Fruit fly (Drosophila melanogaster) whole organism, embryonic: ENCODE measurements around the gene CG5639.
A peak's percentile ranks its signal among the peaks of the same experiment; 100 is the strongest.

Experiments
- Aef1 ChIP-seq: fragments of 200-800 bp; sonication (Bioruptor generic); IDR thresholded peaks from 3 replicates; pipeline ENCODE4 v1.3.6; 2022; ENCODE audit warnings: missing biosample characterization, missing genetic modification characterization
- Asciz ChIP-seq: fragments of 200-800 bp; sonication (Bioruptor generic); optimal IDR thresholded peaks from 2 replicates; lab custom pipeline; 2017; ENCODE audit warnings: missing biosample characterization, mild to moderate bottlenecking, missing genetic modification characterization, missing genetic modification reagents
- Atf6 ChIP-seq: fragments of 200-800 bp; sonication (Bioruptor generic); IDR thresholded peaks from 2 replicates; pipeline ENCODE4 v1.3.6; 2022; ENCODE audit warnings: missing biosample characterization, missing genetic modification characterization
- BEAF-32 ChIP-seq: fragments of 200-800 bp; sonication (Bioruptor generic); optimal IDR thresholded peaks from 3 replicates; lab custom pipeline; 2017; ENCODE audit warnings: missing biosample characterization, missing genetic modification characterization, mild to moderate bottlenecking, moderate library complexity, missing genetic modification reagents
- BtbVII ChIP-seq: fragments of 200-800 bp; sonication (Bioruptor generic); optimal IDR thresholded peaks from 3 replicates; lab custom pipeline; 2017; ENCODE audit warnings: missing biosample characterization, mild to moderate bottlenecking, missing genetic modification characterization
- CG13123 ChIP-seq: fragments of 200-800 bp; sonication (Bioruptor generic); optimal IDR thresholded peaks from 2 replicates; lab custom pipeline; 2016; ENCODE audit warnings: missing biosample characterization, missing genetic modification characterization
- CG13775 ChIP-seq: fragments of 200-800 bp; sonication (Bioruptor generic); optimal IDR thresholded peaks from 3 replicates; lab custom pipeline; 2017; ENCODE audit warnings: missing biosample characterization, mild to moderate bottlenecking, missing genetic modification characterization
- CG14014 ChIP-seq: fragments of 200-800 bp; sonication (Bioruptor generic); IDR thresholded peaks from 2 replicates; pipeline ENCODE4 v1.3.6; 2022; ENCODE audit warnings: missing biosample characterization, missing genetic modification characterization
- CG15696 ChIP-seq: fragments of 200-800 bp; sonication (Bioruptor generic); optimal IDR thresholded peaks from 2 replicates; lab custom pipeline; 2019; ENCODE audit warnings: missing biosample characterization, mild to moderate bottlenecking, missing genetic modification characterization, moderate library complexity
- CG16863 ChIP-seq: fragments of 200-800 bp; sonication (Bioruptor generic); optimal IDR thresholded peaks from 3 replicates; lab custom pipeline; 2016; ENCODE audit warnings: missing biosample characterization, missing genetic modification characterization
- CG17186 ChIP-seq: fragments of 200-800 bp; sonication (Bioruptor generic); optimal IDR thresholded peaks from 3 replicates; lab custom pipeline; 2017; ENCODE audit warnings: missing biosample characterization, missing genetic modification reagents, missing genetic modification characterization
- CG17361 ChIP-seq: fragments of 200-800 bp; sonication (Bioruptor generic); IDR thresholded peaks from 3 replicates; pipeline ENCODE4 v1.3.6; 2022; ENCODE audit warnings: missing biosample characterization, missing genetic modification characterization
- CG17829 ChIP-seq: fragments of 200-800 bp; optimal IDR thresholded peaks from 2 replicates; lab custom pipeline; 2019; ENCODE audit warnings: missing biosample characterization, mild to moderate bottlenecking, missing genetic modification characterization, moderate library complexity
- CG18599 ChIP-seq: fragments of 200-800 bp; sonication (Bioruptor generic); optimal IDR thresholded peaks from 3 replicates; lab custom pipeline; 2017; ENCODE audit warnings: missing biosample characterization, missing genetic modification characterization, mild to moderate bottlenecking, moderate library complexity, missing genetic modification reagents
- CG31365 ChIP-seq: fragments of 200-800 bp; sonication (Bioruptor generic); optimal IDR thresholded peaks from 2 replicates; lab custom pipeline; 2018; ENCODE audit warnings: missing biosample characterization, mild to moderate bottlenecking, missing genetic modification characterization
- CG32772 ChIP-seq: fragments of 200-800 bp; sonication (Bioruptor generic); IDR thresholded peaks from 2 replicates; pipeline ENCODE4 v1.3.6; 2022; ENCODE audit warnings: missing biosample characterization, missing genetic modification characterization
- CG3407 ChIP-seq: fragments of 200-800 bp; sonication (Bioruptor generic); optimal IDR thresholded peaks from 2 replicates; lab custom pipeline; 2018; ENCODE audit warnings: missing biosample characterization, mild to moderate bottlenecking, missing genetic modification characterization
- CG4854 ChIP-seq: fragments of 200-800 bp; sonication (Bioruptor generic); optimal IDR thresholded peaks from 2 replicates; lab custom pipeline; 2016; ENCODE audit warnings: missing biosample characterization, missing genetic modification characterization, inconsistent platforms
- CG5180 ChIP-seq: fragments of 200-800 bp; sonication (Bioruptor generic); optimal IDR thresholded peaks from 3 replicates; lab custom pipeline; 2017; ENCODE audit warnings: missing biosample characterization, missing genetic modification characterization, mild to moderate bottlenecking, moderate library complexity, missing genetic modification reagents
- CG7745 ChIP-seq: fragments of 200-800 bp; sonication (Bioruptor generic); optimal IDR thresholded peaks from 2 replicates; lab custom pipeline; 2018; ENCODE audit warnings: missing biosample characterization, mild to moderate bottlenecking, missing genetic modification characterization, moderate library complexity
- CG8281 ChIP-seq: fragments of 200-800 bp; sonication (Bioruptor generic); optimal IDR thresholded peaks from 2 replicates; lab custom pipeline; 2018; ENCODE audit warnings: missing biosample characterization, mild to moderate bottlenecking, missing genetic modification characterization, moderate library complexity
- HLH3B ChIP-seq: fragments of 200-800 bp; sonication (Bioruptor generic); IDR thresholded peaks from 2 replicates; pipeline ENCODE4 v1.3.6; 2022; ENCODE audit warnings: missing biosample characterization, missing genetic modification characterization
- Hmx ChIP-seq: fragments of 200-800 bp; sonication (Bioruptor generic); optimal IDR thresholded peaks from 2 replicates; lab custom pipeline; 2016; ENCODE audit warnings: missing biosample characterization, missing genetic modification characterization
- MESR4 ChIP-seq: fragments of 200-800 bp; sonication (Bioruptor generic); optimal IDR thresholded peaks from 2 replicates; lab custom pipeline; 2018; ENCODE audit warnings: missing biosample characterization, mild to moderate bottlenecking, missing genetic modification characterization, moderate library complexity
- MTF-1 ChIP-seq: fragments of 200-800 bp; sonication (Bioruptor generic); optimal IDR thresholded peaks from 2 replicates; lab custom pipeline; 2018; ENCODE audit warnings: missing biosample characterization, mild to moderate bottlenecking, missing genetic modification characterization, borderline replicate concordance
- Sin3A ChIP-seq: fragments of >200 bp; optimal IDR thresholded peaks from 2 replicates; lab custom pipeline; 2018
- TFAM ChIP-seq: fragments of 200-800 bp; sonication (Bioruptor generic); optimal IDR thresholded peaks from 2 replicates; lab custom pipeline; 2017; ENCODE audit warnings: missing biosample characterization, missing genetic modification characterization, inconsistent platforms
- bcd ChIP-seq: fragments of 200-800 bp; sonication (Bioruptor generic); optimal IDR thresholded peaks from 2 replicates; lab custom pipeline; 2017; ENCODE audit warnings: missing biosample characterization, mild to moderate bottlenecking, missing genetic modification characterization
- cad ChIP-seq: fragments of >200 bp; optimal IDR thresholded peaks from 2 replicates; lab custom pipeline; 2017; ENCODE audit warnings: missing biosample characterization, missing genetic modification characterization
- cato ChIP-seq: fragments of 200-800 bp; sonication (Bioruptor generic); optimal IDR thresholded peaks from 2 replicates; lab custom pipeline; 2016; ENCODE audit warnings: missing biosample characterization, missing genetic modification characterization, borderline replicate concordance
- crol ChIP-seq: fragments of 200-800 bp; sonication (Bioruptor generic); IDR thresholded peaks from 2 replicates; pipeline ENCODE4 v1.3.6; 2022; ENCODE audit warnings: missing biosample characterization, missing genetic modification characterization
- ewg ChIP-seq: fragments of 200-800 bp; sonication (Bioruptor generic); optimal IDR thresholded peaks from 3 replicates; lab custom pipeline; 2017; ENCODE audit warnings: mild to moderate bottlenecking, missing biosample characterization, missing genetic modification reagents, missing genetic modification characterization
- kah ChIP-seq: fragments of 200-800 bp; sonication (Bioruptor generic); optimal IDR thresholded peaks from 2 replicates; lab custom pipeline; 2018; ENCODE audit warnings: missing biosample characterization, mild to moderate bottlenecking, missing genetic modification characterization
- ken ChIP-seq: fragments of 200-800 bp; sonication (Bioruptor generic); IDR thresholded peaks from 3 replicates; pipeline ENCODE4 v1.3.6; 2022; ENCODE audit warnings: missing biosample characterization, missing genetic modification characterization
- lov ChIP-seq, 2 experiments: fragments of 200-800 bp in 1 of 2; fragments of >200 bp in 1 of 2; sonication (Bioruptor generic) in 1 of 2; IDR thresholded peaks in 1 of 2; optimal IDR thresholded peaks in 1 of 2; 2 replicates in 1 of 2; 3 replicates in 1 of 2; pipeline versions ENCODE4 v1.3.6 to Lab custom; 2017 to 2022; ENCODE audit warnings: missing biosample characterization in 1 of 2, missing genetic modification characterization in 1 of 2
- mam ChIP-seq: fragments of 200-800 bp; sonication (Bioruptor generic); optimal IDR thresholded peaks from 3 replicates; lab custom pipeline; 2016; ENCODE audit warnings: missing biosample characterization, missing genetic modification characterization
- nom ChIP-seq: fragments of 200-800 bp; sonication (Bioruptor generic); optimal IDR thresholded peaks from 2 replicates; lab custom pipeline; 2017; ENCODE audit warnings: missing biosample characterization, missing genetic modification characterization, mild to moderate bottlenecking, moderate library complexity, missing genetic modification reagents
- peb ChIP-seq: fragments of 200-800 bp; sonication (Bioruptor generic); IDR thresholded peaks from 2 replicates; pipeline ENCODE4 v1.3.6; 2022; ENCODE audit warnings: missing biosample characterization, missing genetic modification characterization
- pho ChIP-seq: fragments of 200-800 bp; sonication (Bioruptor generic); optimal IDR thresholded peaks from 2 replicates; lab custom pipeline; 2016; ENCODE audit warnings: missing biosample characterization, missing genetic modification characterization
- row ChIP-seq: fragments of 200-800 bp; sonication (Bioruptor generic); IDR thresholded peaks from 3 replicates; pipeline ENCODE4 v1.3.6; 2022; ENCODE audit warnings: missing biosample characterization, missing genetic modification characterization
- seq ChIP-seq: fragments of 200-800 bp; sonication (Bioruptor generic); IDR thresholded peaks from 2 replicates; pipeline ENCODE4 v1.3.6; 2022; ENCODE audit warnings: missing biosample characterization, missing genetic modification characterization
- shn ChIP-seq: fragments of 200-800 bp; sonication (Bioruptor generic); optimal IDR thresholded peaks from 3 replicates; lab custom pipeline; 2016; ENCODE audit warnings: missing biosample characterization, missing genetic modification characterization
- ssp ChIP-seq: fragments of 200-800 bp; sonication (Bioruptor generic); IDR thresholded peaks from 2 replicates; pipeline ENCODE4 v1.3.6; 2022; ENCODE audit warnings: missing biosample characterization, missing genetic modification characterization
- stwl ChIP-seq: fragments of 200-800 bp; sonication (Bioruptor generic); optimal IDR thresholded peaks from 3 replicates; lab custom pipeline; 2018; ENCODE audit warnings: missing biosample characterization, mild to moderate bottlenecking, missing genetic modification characterization, moderate library complexity
- tll ChIP-seq, 2 experiments: fragments of 200-800 bp in 1 of 2; fragments of >200 bp in 1 of 2; sonication (Bioruptor generic) in 1 of 2; optimal IDR thresholded peaks; 2 replicates each; lab custom pipeline; 2017 to 2019; ENCODE audit warnings: missing biosample characterization in 2 of 2, missing genetic modification characterization in 2 of 2, mild to moderate bottlenecking in 1 of 2, moderate library complexity in 1 of 2
- tx ChIP-seq: fragments of 200-800 bp; sonication (Bioruptor generic); optimal IDR thresholded peaks from 2 replicates; lab custom pipeline; 2016; ENCODE audit warnings: missing biosample characterization, missing genetic modification characterization
- unpg ChIP-seq: fragments of 200-800 bp; sonication (Bioruptor generic); optimal IDR thresholded peaks from 3 replicates; lab custom pipeline; 2018; ENCODE audit warnings: missing biosample characterization, mild to moderate bottlenecking, missing genetic modification characterization, moderate library complexity
- wek ChIP-seq: fragments of 200-800 bp; sonication (Bioruptor generic); optimal IDR thresholded peaks from 3 replicates; lab custom pipeline; 2018; ENCODE audit warnings: missing biosample characterization, mild to moderate bottlenecking, missing genetic modification characterization, moderate library complexity
- z ChIP-seq: fragments of 200-800 bp; sonication (Bioruptor generic); IDR thresholded peaks from 3 replicates; pipeline ENCODE4 v1.3.6; 2022; ENCODE audit warnings: missing biosample characterization, missing genetic modification characterization
- zen ChIP-seq: fragments of 200-800 bp; sonication (Bioruptor generic); optimal IDR thresholded peaks from 3 replicates; lab custom pipeline; 2018; ENCODE audit warnings: missing biosample characterization, mild to moderate bottlenecking, missing genetic modification characterization, moderate library complexity

The CG5639 gene

dm6 chr3R:27554964-27555363 lies 41.0 kb downstream of the CG5639 start (continued):
- TF ChIP-seq CG15696 (tag; lab: Kevin White, UChicago) (peak; percentile 47), stwl (tag; lab: Kevin White, UChicago) (no peak), ken (GFP tag; lab: Robert Waterston, UW) (peak; percentile 69; the same call in 2 of the 3 replicates), nom (GFP tag; lab: Kevin White, UChicago) (no peak), kah (peak; percentile 72), ssp (GFP tag; lab: Robert Waterston, UW) (peak; percentile 57; the same call in 1 of the 2 replicates), CG14014 (GFP tag; lab: Robert Waterston, UW) (peak; percentile 82), MESR4 (peak; percentile 14), bcd (GFP tag; lab: Kevin White, UChicago) (peak; percentile 43), mam (GFP tag; lab: Kevin White, UChicago) (peak; percentile 53), HLH3B (GFP tag; lab: Robert Waterston, UW) (peak; percentile 83), CG4854 (GFP tag; lab: Kevin White, UChicago) (peak; percentile 25), tll (GFP tag; optimal IDR thresholded peaks at IDR 0.05; lab: Kevin White, UChicago) (no peak), Hmx (GFP tag; lab: Kevin White, UChicago) (no peak), Asciz (GFP tag; lab: Kevin White, UChicago) (peak; percentile 84), crol (GFP tag; lab: Robert Waterston, UW) (no peak), row (GFP tag; lab: Robert Waterston, UW) (peak; percentile 84), ewg (GFP tag; lab: Kevin White, UChicago) (peak; percentile 70), Atf6 (GFP tag; lab: Robert Waterston, UW) (peak; percentile 77), shn (GFP tag; lab: Kevin White, UChicago) (peak; percentile 56), BEAF-32 (no peak), zen (peak; percentile 66), tx (GFP tag; lab: Kevin White, UChicago) (peak; percentile 64), CG5180 (GFP tag; lab: Kevin White, UChicago) (peak; percentile 70), pho (GFP tag; lab: Kevin White, UChicago) (peak; percentile 51), Sin3A (no peak), CG3407 (GFP tag; lab: Kevin White, UChicago) (peak; percentile 71), cato (GFP tag; lab: Kevin White, UChicago) (peak; percentile 56), TFAM (no peak), CG31365 (no peak), lov (optimal IDR thresholded peaks at IDR 0.05; lab: Kevin White, UChicago) (no peak), lov (GFP tag; IDR thresholded peaks at IDR 0.05; lab: Robert Waterston, UW) (peak; percentile 84), CG13123 (GFP tag; lab: Kevin White, UChicago) (peak; percentile 54), BtbVII (GFP tag; lab: Kevin White, UChicago) (peak; percentile 69), CG17186 (GFP tag; lab: Kevin White, UChicago) (peak; percentile 15), CG32772 (GFP tag; lab: Robert Waterston, UW) (peak; percentile 83), CG18599 (GFP tag; lab: Kevin White, UChicago) (peak; percentile 78), CG13775 (GFP tag; lab: Kevin White, UChicago) (peak; percentile 71), z (0 out of 3 replicates have a peak, but pooled peaks have one; percentile 18), MTF-1 (GFP tag; lab: Kevin White, UChicago) (peak; percentile 74), wek (no peak), unpg (GFP tag; lab: Kevin White, UChicago) (peak; percentile 89), seq (GFP tag; lab: Robert Waterston, UW) (peak; percentile 50; the same call in 1 of the 2 replicates), CG16863 (GFP tag; lab: Kevin White, UChicago) (peak; percentile 76), CG17829 (tag; lab: Kevin White, UChicago) (peak; percentile 80), CG17361 (GFP tag; lab: Robert Waterston, UW) (peak; percentile 81), cad (GFP tag; lab: Kevin White, UChicago) (no peak), CG8281 (tag; lab: Kevin White, UChicago) (peak; percentile 66), peb (GFP tag; lab: Robert Waterston, UW) (peak; percentile 69), CG7745 (peak; percentile 29), Aef1 (GFP tag; lab: Robert Waterston, UW) (peak; percentile 64)
